Worm (Caenorhabditis elegans): ENCODE data around the gene Y32G9A.3.

Gene Y32G9A.3

DNA sequence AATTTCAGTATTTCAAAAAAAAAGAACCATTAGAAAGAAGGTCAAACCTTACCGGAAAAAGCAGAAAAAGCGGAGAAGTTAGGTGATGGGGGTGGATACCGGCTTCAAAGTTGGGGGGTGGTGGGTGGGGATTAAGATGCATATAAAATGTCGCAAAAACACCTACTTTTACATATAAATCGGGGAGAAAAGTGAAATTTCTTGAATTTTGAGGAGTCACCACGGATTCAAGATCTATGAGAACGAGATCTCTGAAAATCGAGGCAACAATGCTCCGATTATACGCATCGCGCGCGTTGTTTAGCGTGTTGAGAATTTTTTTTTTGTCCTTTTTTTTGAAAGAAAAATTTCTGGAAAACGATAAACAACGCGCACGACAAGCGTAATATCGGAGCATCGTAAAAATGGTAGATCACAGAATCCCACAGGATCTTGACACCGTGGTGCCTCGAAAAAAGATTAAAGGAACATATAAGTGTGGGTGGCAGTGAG is 35.7 kb upstream of the Y32G9A.3 start (continued):
- TF ChIP-seq Y56A3A.18 (GFP tag; IDR thresholded peaks at IDR 0.05): peak; percentile 80; the same call in 1 of the 2 replicates
- peak; percentile 53 for TF ChIP-seq nfyb-1 (GFP tag; IDR thresholded peaks at IDR 0.05)
- peak; percentile 7 for TF ChIP-seq ccch-3 (GFP tag; optimal IDR thresholded peaks at IDR 0.05)
- TF ChIP-seq F57C9.4 (tag; optimal IDR thresholded peaks at IDR 0.05): peak; percentile 94
- TF ChIP-seq hlh-12 (tag; optimal IDR thresholded peaks at IDR 0.05): no peak
- peak; percentile 64 for TF ChIP-seq attf-3 (GFP tag; conservative IDR thresholded peaks at IDR 0.05)
- TF ChIP-seq hrde-1 (tag; optimal IDR thresholded peaks at IDR 0.05; ENCODE audit: borderline replicate concordance): peak; percentile 13
- no peak for TF ChIP-seq Y53F4B.3 (GFP tag; IDR thresholded peaks at IDR 0.05)
- TF ChIP-seq F52B5.7 (tag; optimal IDR thresholded peaks at IDR 0.05): peak; percentile 96
- peak; percentile 53 for TF ChIP-seq gei-17 (GFP tag; optimal IDR thresholded peaks at IDR 0.05)
- peak; percentile 93 for TF ChIP-seq Y79H2A.3 (GFP tag; conservative IDR thresholded peaks at IDR 0.05)
- no peak for TF ChIP-seq lir-1 (GFP tag; conservative IDR thresholded peaks at IDR 0.05)
- 0 out of 2 replicates have a peak, but pooled peaks have one; percentile 28 for TF ChIP-seq let-526 (GFP tag; IDR thresholded peaks at IDR 0.05)
- no peak for TF ChIP-seq nhr-90 (tag; optimal IDR thresholded peaks at IDR 0.05)
- TF ChIP-seq lin-54 (GFP tag; optimal IDR thresholded peaks at IDR 0.05): peak; percentile 60
- peak; percentile 59 for TF ChIP-seq dox-1 (GFP tag; IDR thresholded peaks at IDR 0.05)
- no peak for TF ChIP-seq dpl-1 (GFP tag; optimal IDR thresholded peaks at IDR 0.05)
- TF ChIP-seq F10E7.11 (tag; optimal IDR thresholded peaks at IDR 0.05): peak; percentile 93
- no peak for TF ChIP-seq bed-2 (GFP tag; IDR thresholded peaks at IDR 0.05)
- TF ChIP-seq Y67H2A.10 (GFP tag; conservative IDR thresholded peaks at IDR 0.05): no peak
- TF ChIP-seq snpc-1.3 (tag; optimal IDR thresholded peaks at IDR 0.05; ENCODE audit: insufficient read depth): no peak
- TF ChIP-seq zim-3 (tag; optimal IDR thresholded peaks at IDR 0.05): peak; percentile 82
- TF ChIP-seq chd-7 (tag; optimal IDR thresholded peaks at IDR 0.05): peak; percentile 91
- TF ChIP-seq ekl-4 (GFP tag; IDR thresholded peaks at IDR 0.05): peak; percentile 90
- TF ChIP-seq ztf-25 (GFP tag; IDR thresholded peaks at IDR 0.05): peak; percentile 77; the same call in 1 of the 2 replicates
- peak; percentile 89 for TF ChIP-seq aptf-3 (GFP tag; IDR thresholded peaks at IDR 0.05)
- peak; percentile 95 for TF ChIP-seq athp-1 (tag; optimal IDR thresholded peaks at IDR 0.05)
- no peak for TF ChIP-seq ets-4 (GFP tag; optimal IDR thresholded peaks at IDR 0.05)
- TF ChIP-seq lag-1 (GFP tag; IDR thresholded peaks at IDR 0.05): no peak
- TF ChIP-seq F22D6.2 (tag; optimal IDR thresholded peaks at IDR 0.05): no peak
- no peak for TF ChIP-seq xnd-1 (tag; optimal IDR thresholded peaks at IDR 0.05)
- peak; percentile 8 for TF ChIP-seq snpc-4 (GFP tag; optimal IDR thresholded peaks at IDR 0.05)
- TF ChIP-seq snpc-4 (tag; optimal IDR thresholded peaks at IDR 0.05): peak in 2 of 4 experiments; percentile 15 to 17
- peak; percentile 27 for TF ChIP-seq attf-5 (GFP tag; optimal IDR thresholded peaks at IDR 0.05)
- TF ChIP-seq ztf-26 (tag; optimal IDR thresholded peaks at IDR 0.05): peak; percentile 59
- TF ChIP-seq attf-6 (GFP tag; IDR thresholded peaks at IDR 0.05): peak; percentile 69; the same call in 1 of the 2 replicates
- TF ChIP-seq fkh-3 (tag; optimal IDR thresholded peaks at IDR 0.05): peak; percentile 8
- TF ChIP-seq madf-6 (GFP tag; IDR thresholded peaks at IDR 0.05): peak; percentile 74
- TF ChIP-seq snpc-1.1 (tag; optimal IDR thresholded peaks at IDR 0.05; ENCODE audit: insufficient read depth): no peak
- no peak for TF ChIP-seq ztf-3 (GFP tag; optimal IDR thresholded peaks at IDR 0.05)
- TF ChIP-seq lin-35 (GFP tag; optimal IDR thresholded peaks at IDR 0.05): no peak
- peak; percentile 58 for TF ChIP-seq tbp1 (GFP tag; optimal IDR thresholded peaks at IDR 0.05)
- no peak; the same call in 1 of the 2 replicates for TF ChIP-seq B0019.2 (GFP tag; conservative IDR thresholded peaks at IDR 0.05)
- peak; percentile 70 for TF ChIP-seq mcd-1 (GFP tag; IDR thresholded peaks at IDR 0.05)
- no peak for TF ChIP-seq unc-130 (GFP tag; optimal IDR thresholded peaks at IDR 0.05)

All from whole organism, young adult.